Fruit fly (Drosophila melanogaster): ENCODE results near the gene gzl.

gzl gene

dm6 chr3R:6423984-6424602 is 41.4 kb downstream of the gzl start (continued):
- TF ChIP-seq CHES-1-like (GFP tag; optimal IDR thresholded peaks at IDR 0.05) (peak; percentile 94), Hand (GFP tag; optimal IDR thresholded peaks at IDR 0.05) (peak; percentile 95), Asciz (GFP tag; optimal IDR thresholded peaks at IDR 0.05) (peak; percentile 60), Oli (tag; optimal IDR thresholded peaks at IDR 0.05) (peak; percentile 90), CG15479 (GFP tag; optimal IDR thresholded peaks at IDR 0.05) (peak; percentile 27), fu2 (GFP tag; optimal IDR thresholded peaks at IDR 0.05) (peak; percentile 90), Hr39 (optimal IDR thresholded peaks at IDR 0.05) (no peak), NC2α (GFP tag; optimal IDR thresholded peaks at IDR 0.05) (peak; percentile 81), dysf (GFP tag; IDR thresholded peaks at IDR 0.05) (peak; percentile 94), gcm (GFP tag; optimal IDR thresholded peaks at IDR 0.05) (peak; percentile 90), CG30020 (tag; optimal IDR thresholded peaks at IDR 0.05) (peak; percentile 51), sc (optimal IDR thresholded peaks at IDR 0.05) (no peak), sc (GFP tag; optimal IDR thresholded peaks at IDR 0.05) (peak; percentile 82), odd (GFP tag; optimal IDR thresholded peaks at IDR 0.05) (peak; percentile 87), Mes4 (GFP tag; optimal IDR thresholded peaks at IDR 0.05) (peak; percentile 92), maf-S (GFP tag; optimal IDR thresholded peaks at IDR 0.05) (peak; percentile 86), row (GFP tag; IDR thresholded peaks at IDR 0.05) (peak; percentile 97), CG7963 (GFP tag; IDR thresholded peaks at IDR 0.05; ENCODE audit: partially characterized antibody) (no peak), Dip3 (GFP tag; optimal IDR thresholded peaks at IDR 0.05) (peak; percentile 90), ara (GFP tag; IDR thresholded peaks at IDR 0.05) (peak; percentile 90), CG10321 (GFP tag; IDR thresholded peaks at IDR 0.05) (peak; percentile 65), h (optimal IDR thresholded peaks at IDR 0.05) (no peak), CG17361 (GFP tag; IDR thresholded peaks at IDR 0.05) (peak; percentile 91), oc (tag; optimal IDR thresholded peaks at IDR 0.05) (peak; percentile 92), grau (tag; optimal IDR thresholded peaks at IDR 0.05) (peak; percentile 100), CG7987 (GFP tag; optimal IDR thresholded peaks at IDR 0.05) (peak; percentile 66), CG18011 (GFP tag; optimal IDR thresholded peaks at IDR 0.05) (peak; percentile 80), CG9817 (tag; optimal IDR thresholded peaks at IDR 0.05) (peak; percentile 92), nom (GFP tag; optimal IDR thresholded peaks at IDR 0.05) (peak; percentile 86), CG6765 (GFP tag; optimal IDR thresholded peaks at IDR 0.05) (peak; percentile 76), CG3838 (GFP tag; optimal IDR thresholded peaks at IDR 0.05) (no peak), ac (GFP tag; optimal IDR thresholded peaks at IDR 0.05) (peak; percentile 80), CG8478 (optimal IDR thresholded peaks at IDR 0.05) (no peak), CG31365 (tag; optimal IDR thresholded peaks at IDR 0.05) (peak; percentile 79), HLH4C (GFP tag; IDR thresholded peaks at IDR 0.05; ENCODE audit: partially characterized antibody) (no peak), gcm2 (GFP tag; optimal IDR thresholded peaks at IDR 0.05) (peak; percentile 85), Dip2 (GFP tag; IDR thresholded peaks at IDR 0.05) (no peak; the same call in 1 of the 2 replicates), corto (GFP tag; optimal IDR thresholded peaks at IDR 0.05) (peak; percentile 97), TFAM (GFP tag; optimal IDR thresholded peaks at IDR 0.05) (peak; percentile 29), prd (optimal IDR thresholded peaks at IDR 0.05) (no peak), prd (GFP tag; IDR thresholded peaks at IDR 0.05) (peak; percentile 95), Doc3 (GFP tag; IDR thresholded peaks at IDR 0.05; ENCODE audit: partially characterized antibody) (no peak), tgo (GFP tag; IDR thresholded peaks at IDR 0.05) (peak; percentile 89), so (GFP tag; IDR thresholded peaks at IDR 0.05) (peak; percentile 85; the same call in 2 of the 3 replicates), dimm (GFP tag; IDR thresholded peaks at IDR 0.05) (peak; percentile 85), knrl (GFP tag; IDR thresholded peaks at IDR 0.05; ENCODE audit: partially characterized antibody) (no peak), Mrtf (GFP tag; IDR thresholded peaks at IDR 0.05) (peak; percentile 86), CG5953 (GFP tag; IDR thresholded peaks at IDR 0.05) (peak; percentile 78), nerfin-1 (tag; optimal IDR thresholded peaks at IDR 0.05) (peak; percentile 80), gsb-n (tag; optimal IDR thresholded peaks at IDR 0.05) (peak; percentile 88), schlank (tag; optimal IDR thresholded peaks at IDR 0.05) (peak; percentile 89)
